Worm (Caenorhabditis elegans): ENCODE measurements around the gene M57.2.
A peak's percentile ranks its signal among the peaks of the same experiment; 100 is the strongest.

The M57.2 gene

DNA sequence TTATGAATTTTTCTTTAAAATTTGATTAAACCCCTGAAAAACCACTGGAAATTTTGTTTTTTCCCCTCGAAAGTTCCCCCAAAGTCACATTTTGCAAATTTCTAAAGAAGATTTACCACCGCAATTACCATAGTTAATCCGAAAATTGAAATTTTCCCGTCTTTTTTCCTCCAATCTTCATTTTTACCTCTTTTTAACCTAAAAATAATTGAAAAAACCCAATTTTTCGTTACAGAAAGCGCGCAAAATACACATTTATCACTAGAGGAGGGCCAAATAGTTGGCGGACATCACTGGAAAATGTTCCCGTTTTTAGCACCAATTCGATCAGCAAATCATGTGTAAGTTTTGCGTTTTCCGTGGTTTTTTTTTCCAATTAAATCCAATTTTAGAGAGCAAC, 10.6 kb upstream of the M57.2 start, which contains the start of gene unc-33:
Gene unc-33 (plus strand): TSS at position 301 of the 400 bp plus-strand sequence.
- TF ChIP-seq F49E8.2 (tag; optimal IDR thresholded peaks at IDR 0.05; ENCODE audit: borderline replicate concordance) (no peak), unc-62 (GFP tag; optimal IDR thresholded peaks at IDR 0.05 in 1 of 2) (peak in 1 of 2 experiments; percentile 11), unc-62 (tag; optimal IDR thresholded peaks at IDR 0.05) (no peak)

- TF ChIP-seq Y5F2A.4 (GFP tag; optimal IDR thresholded peaks at IDR 0.05) (no peak), nhr-42 (GFP tag; IDR thresholded peaks at IDR 0.05) (no peak), lsy-2 (tag; optimal IDR thresholded peaks at IDR 0.05) (peak in 1 of 2 experiments; percentile 13), F49E8.2 (tag; optimal IDR thresholded peaks at IDR 0.05; ENCODE audit: borderline replicate concordance) (peak; percentile 3), Y105C5A.15 (GFP tag; IDR thresholded peaks at IDR 0.05) (no peak)
These were observed 9.6 kb upstream of the M57.2 start for ce11 chrIV:3517582-3517981.

ce11 chrIV:3519352-3519751, 7.8 kb upstream of the M57.2 start:
- TF ChIP-seq daf-12 (tag; optimal IDR thresholded peaks at IDR 0.05) (no peak), lin-1 (GFP tag; IDR thresholded peaks at IDR 0.05) (0 out of 2 replicates have a peak, but pooled peaks have one; percentile 12), php-3 (GFP tag; IDR thresholded peaks at IDR 0.05) (no peak), ceh-20 (GFP tag; IDR thresholded peaks at IDR 0.05) (no peak), hlh-30 (tag; optimal IDR thresholded peaks at IDR 0.05; ENCODE audit: insufficient read depth) (peak; percentile 11), hlh-11 (tag; optimal IDR thresholded peaks at IDR 0.05) (peak; percentile 26), nhr-28 (tag; optimal IDR thresholded peaks at IDR 0.05) (no peak), nhr-76 (tag; optimal IDR thresholded peaks at IDR 0.05) (no peak), lin-15B (tag; optimal IDR thresholded peaks at IDR 0.05) (no peak), aha-1 (tag) (peak; percentile 63), fos-1 (tag; optimal IDR thresholded peaks at IDR 0.05) (no peak), arid-1 (GFP tag; conservative IDR thresholded peaks at IDR 0.05) (no peak), zag-1 (tag; optimal IDR thresholded peaks at IDR 0.05) (no peak), ceh-44 (GFP tag; IDR thresholded peaks at IDR 0.05) (no peak), nhr-111 (GFP tag; optimal IDR thresholded peaks at IDR 0.05) (no peak), nhr-77 (tag; optimal IDR thresholded peaks at IDR 0.05) (no peak), set-16 (GFP tag; IDR thresholded peaks at IDR 0.05) (0 out of 2 replicates have a peak, but pooled peaks have one; percentile 40), R02D3.7 (tag; optimal IDR thresholded peaks at IDR 0.05) (no peak), pha-4 (GFP tag; IDR thresholded peaks at IDR 0.05) (no peak), pha-4 (tag; optimal IDR thresholded peaks at IDR 0.05) (no peak), attf-4 (tag; optimal IDR thresholded peaks at IDR 0.05) (no peak), F26F4.8 (GFP tag; conservative IDR thresholded peaks at IDR 0.05) (no peak), nhr-11 (tag; optimal IDR thresholded peaks at IDR 0.05) (no peak), fkh-10 (GFP tag; optimal IDR thresholded peaks at IDR 0.05) (peak; percentile 33), lir-3 (tag; optimal IDR thresholded peaks at IDR 0.05) (no peak), hmg-1.1 (GFP tag; IDR thresholded peaks at IDR 0.05) (peak; percentile 72), daf-8 (GFP tag; IDR thresholded peaks at IDR 0.05) (no peak), saeg-2 (GFP tag; IDR thresholded peaks at IDR 0.05) (no peak), ZK546.5 (tag; optimal IDR thresholded peaks at IDR 0.05) (no peak), nhr-42 (GFP tag; IDR thresholded peaks at IDR 0.05) (no peak), cey-2 (tag; optimal IDR thresholded peaks at IDR 0.05; ENCODE audit: borderline replicate concordance, insufficient read depth) (no peak), T26A8.4 (GFP tag; IDR thresholded peaks at IDR 0.05) (no peak), ama-1 (optimal IDR thresholded peaks at IDR 0.05) (no peak), ceh-62 (tag; optimal IDR thresholded peaks at IDR 0.05) (no peak), sdz-12 (GFP tag; optimal IDR thresholded peaks at IDR 0.05) (no peak), ceh-82 (tag; optimal IDR thresholded peaks at IDR 0.05) (no peak), zip-2 (tag; optimal IDR thresholded peaks at IDR 0.05) (no peak), ZK337.2 (GFP tag; IDR thresholded peaks at IDR 0.05) (no peak), spr-3 (GFP tag; optimal IDR thresholded peaks at IDR 0.05) (no peak), snpc-4 (tag; optimal IDR thresholded peaks at IDR 0.05) (peak; percentile 47), ztf-7 (tag; optimal IDR thresholded peaks at IDR 0.05) (no peak), egl-27 (tag; optimal IDR thresholded peaks at IDR 0.05) (no peak), lsy-2 (tag; optimal IDR thresholded peaks at IDR 0.05) (peak in 1 of 2 experiments; percentile 49), snpc-1.2 (GFP tag; IDR thresholded peaks at IDR 0.05) (no peak)

Measured in whole organism, L4 larva.